Fruit fly (Drosophila melanogaster) whole organism, embryonic: Measurements from ENCODE around the gene BomT3.

Experiments used
- Bdp1 ChIP-seq: fragments of 200-800 bp; sonication (Bioruptor generic); optimal IDR thresholded peaks from 3 replicates; lab custom pipeline; 2016; ENCODE audit warnings: missing biosample characterization, missing genetic modification characterization
- CG10209 ChIP-seq: fragments of 200-800 bp; sonication (Bioruptor generic); optimal IDR thresholded peaks from 3 replicates; lab custom pipeline; 2017; ENCODE audit warnings: missing biosample characterization, mild to moderate bottlenecking, missing genetic modification characterization, missing genetic modification reagents
- CG10274 ChIP-seq: fragments of 200-800 bp; sonication (Bioruptor generic); optimal IDR thresholded peaks from 3 replicates; lab custom pipeline; 2017; ENCODE audit warnings: missing biosample characterization, mild to moderate bottlenecking, missing genetic modification characterization
- CG10565 ChIP-seq: fragments of 200-800 bp; sonication (Bioruptor generic); optimal IDR thresholded peaks from 3 replicates; lab custom pipeline; 2016; ENCODE audit warnings: missing biosample characterization, mild to moderate bottlenecking, missing genetic modification characterization
- CG11085 ChIP-seq: fragments of 200-800 bp; sonication (Bioruptor generic); IDR thresholded peaks from 2 replicates; pipeline ENCODE4 v1.3.6; 2022; ENCODE audit warnings: missing biosample characterization, missing genetic modification characterization
- CG11398 ChIP-seq: fragments of 200-800 bp; sonication (Bioruptor generic); optimal IDR thresholded peaks from 2 replicates; lab custom pipeline; 2016; ENCODE audit warnings: missing biosample characterization, missing genetic modification characterization
- CG14050 ChIP-seq: fragments of 200-800 bp; sonication (Bioruptor generic); IDR thresholded peaks from 3 replicates; pipeline ENCODE4 v1.3.6; 2022; ENCODE audit warnings: missing biosample characterization, missing genetic modification characterization
- CG1602 ChIP-seq: fragments of 200-800 bp; sonication (Bioruptor generic); optimal IDR thresholded peaks from 3 replicates; lab custom pipeline; 2016; ENCODE audit warnings: missing biosample characterization, missing genetic modification characterization
- CG17186 ChIP-seq: fragments of 200-800 bp; sonication (Bioruptor generic); optimal IDR thresholded peaks from 3 replicates; lab custom pipeline; 2017; ENCODE audit warnings: missing biosample characterization, missing genetic modification reagents, missing genetic modification characterization
- CG2875 ChIP-seq: fragments of 200-800 bp; sonication (Bioruptor generic); optimal IDR thresholded peaks from 2 replicates; lab custom pipeline; 2017; ENCODE audit warnings: missing biosample characterization, mild to moderate bottlenecking, missing genetic modification characterization, missing genetic modification reagents
- CG30403 ChIP-seq: fragments of 200-800 bp; sonication (Bioruptor generic); optimal IDR thresholded peaks from 3 replicates; lab custom pipeline; 2016; ENCODE audit warnings: missing biosample characterization, missing genetic modification characterization
- CG33557 ChIP-seq: fragments of 200-800 bp; sonication (Bioruptor generic); optimal IDR thresholded peaks from 2 replicates; lab custom pipeline; 2019; ENCODE audit warnings: missing biosample characterization, mild to moderate bottlenecking, missing genetic modification characterization, moderate library complexity
- CG5180 ChIP-seq: fragments of 200-800 bp; sonication (Bioruptor generic); optimal IDR thresholded peaks from 3 replicates; lab custom pipeline; 2017; ENCODE audit warnings: missing biosample characterization, missing genetic modification characterization, mild to moderate bottlenecking, moderate library complexity, missing genetic modification reagents
- CG7271 ChIP-seq: fragments of 200-800 bp; sonication (Bioruptor generic); optimal IDR thresholded peaks from 2 replicates; lab custom pipeline; 2018; ENCODE audit warnings: missing biosample characterization, mild to moderate bottlenecking, missing genetic modification characterization, moderate library complexity
- CG9817 ChIP-seq: fragments of 200-800 bp; sonication (Bioruptor generic); optimal IDR thresholded peaks from 2 replicates; lab custom pipeline; 2018; ENCODE audit warnings: missing biosample characterization, mild to moderate bottlenecking, missing genetic modification characterization, moderate library complexity
- Drgx ChIP-seq: fragments of 200-800 bp; sonication (Bioruptor generic); IDR thresholded peaks from 2 replicates; pipeline ENCODE4 v1.3.6; 2022; ENCODE audit warnings: missing biosample characterization, missing genetic modification characterization
- Eip74EF ChIP-seq, 2 experiments: fragments of 200-800 bp in 1 of 2; fragments of >200 bp in 1 of 2; sonication (Bioruptor generic) in 1 of 2; optimal IDR thresholded peaks; 2 replicates each; lab custom pipeline; 2017 to 2019; ENCODE audit warnings: missing biosample characterization in 2 of 2, missing genetic modification characterization in 2 of 2, mild to moderate bottlenecking in 1 of 2, moderate library complexity in 1 of 2
- HLH4C ChIP-seq: fragments of 200-800 bp; sonication (Bioruptor generic); IDR thresholded peaks from 3 replicates; pipeline ENCODE4 v1.3.6; 2022; ENCODE audit warnings: missing biosample characterization, missing genetic modification characterization; ENCODE audit not compliant: partially characterized antibody
- Hey ChIP-seq: fragments of 200-800 bp; sonication (Bioruptor generic); optimal IDR thresholded peaks from 3 replicates; lab custom pipeline; 2018; ENCODE audit warnings: missing biosample characterization, mild to moderate bottlenecking, missing genetic modification characterization
- HmgD ChIP-seq: fragments of 200-800 bp; sonication (Bioruptor generic); optimal IDR thresholded peaks from 3 replicates; lab custom pipeline; 2016; ENCODE audit warnings: missing biosample characterization, missing genetic modification characterization
- Hr39 ChIP-seq: fragments of >200 bp; optimal IDR thresholded peaks from 2 replicates; lab custom pipeline; 2017
- Max ChIP-seq: fragments of 200-800 bp; sonication (Bioruptor generic); optimal IDR thresholded peaks from 2 replicates; lab custom pipeline; 2016; ENCODE audit warnings: missing biosample characterization, mild to moderate bottlenecking, missing genetic modification characterization
- Meics ChIP-seq: fragments of 200-800 bp; sonication (Bioruptor generic); optimal IDR thresholded peaks from 2 replicates; lab custom pipeline; 2017; ENCODE audit warnings: missing biosample characterization, mild to moderate bottlenecking, missing genetic modification characterization
- NFAT ChIP-seq: fragments of 200-800 bp; sonication (Bioruptor generic); IDR thresholded peaks from 2 replicates; pipeline ENCODE4 v1.3.6; 2022; ENCODE audit warnings: missing biosample characterization, missing genetic modification characterization
- PHDP ChIP-seq: fragments of 200-800 bp; sonication (Bioruptor generic); optimal IDR thresholded peaks from 3 replicates; lab custom pipeline; 2018; ENCODE audit warnings: missing biosample characterization, mild to moderate bottlenecking, missing genetic modification characterization, moderate library complexity
- Rfx ChIP-seq: fragments of 200-800 bp; sonication (Bioruptor generic); IDR thresholded peaks from 2 replicates; pipeline ENCODE4 v1.3.6; 2022; ENCODE audit warnings: missing biosample characterization, missing genetic modification characterization
- Six4 ChIP-seq: fragments of 200-800 bp; sonication (Bioruptor generic); optimal IDR thresholded peaks from 2 replicates; lab custom pipeline; 2016; ENCODE audit warnings: missing biosample characterization, missing genetic modification characterization
- Trl ChIP-seq, 3 experiments: fragments of >200 bp in 2 of 3; fragments of 200-800 bp in 1 of 3; sonication (Bioruptor generic) in 1 of 3; optimal IDR thresholded peaks; 2 replicates in 1 of 3; 3 replicates in 2 of 3; lab custom pipeline; 2016 to 2017; ENCODE audit warnings: missing biosample characterization in 1 of 3, missing genetic modification characterization in 1 of 3
- abd-A ChIP-seq: fragments of 200-800 bp; sonication (Bioruptor generic); optimal IDR thresholded peaks from 3 replicates; lab custom pipeline; 2019; ENCODE audit warnings: missing biosample characterization, mild to moderate bottlenecking, missing genetic modification characterization, moderate library complexity
- ase ChIP-seq: fragments of 200-800 bp; sonication (Bioruptor generic); IDR thresholded peaks from 3 replicates; pipeline ENCODE4 v1.3.6; 2022; ENCODE audit warnings: missing biosample characterization, missing genetic modification characterization
- cg ChIP-seq: fragments of 200-800 bp; sonication (Bioruptor generic); optimal IDR thresholded peaks from 3 replicates; lab custom pipeline; 2019; ENCODE audit warnings: missing biosample characterization, mild to moderate bottlenecking, missing genetic modification characterization, moderate library complexity
- corto ChIP-seq: fragments of 200-800 bp; sonication (Bioruptor generic); optimal IDR thresholded peaks from 2 replicates; lab custom pipeline; 2016; ENCODE audit warnings: missing biosample characterization, mild to moderate bottlenecking, missing genetic modification characterization, moderate library complexity
- fd102C ChIP-seq: fragments of 200-800 bp; sonication (Bioruptor generic); optimal IDR thresholded peaks from 2 replicates; lab custom pipeline; 2018; ENCODE audit warnings: missing biosample characterization, mild to moderate bottlenecking, missing genetic modification characterization, moderate library complexity
- gce ChIP-seq: fragments of 200-800 bp; sonication (Bioruptor generic); IDR thresholded peaks from 3 replicates; pipeline ENCODE4 v1.3.6; 2022; ENCODE audit warnings: missing biosample characterization, missing genetic modification characterization
- gcm ChIP-seq: fragments of 200-800 bp; sonication (Bioruptor generic); optimal IDR thresholded peaks from 2 replicates; lab custom pipeline; 2019; ENCODE audit warnings: missing biosample characterization, mild to moderate bottlenecking, missing genetic modification characterization, moderate library complexity
- gfzf ChIP-seq: fragments of 200-800 bp; sonication (Bioruptor generic); optimal IDR thresholded peaks from 2 replicates; lab custom pipeline; 2016; ENCODE audit warnings: missing biosample characterization, mild to moderate bottlenecking, missing genetic modification characterization, moderate library complexity
- hbn ChIP-seq: fragments of 200-800 bp; sonication (Bioruptor generic); IDR thresholded peaks from 2 replicates; pipeline ENCODE4 v1.3.6; 2022; ENCODE audit warnings: missing biosample characterization, missing genetic modification characterization; ENCODE audit not compliant: partially characterized antibody
- her ChIP-seq: fragments of 200-800 bp; sonication (Bioruptor generic); optimal IDR thresholded peaks from 2 replicates; lab custom pipeline; 2016; ENCODE audit warnings: missing biosample characterization, missing genetic modification characterization
- jigr1 ChIP-seq: fragments of 200-800 bp; sonication (Bioruptor generic); IDR thresholded peaks from 3 replicates; pipeline ENCODE4 v1.3.6; 2022; ENCODE audit warnings: missing biosample characterization, missing genetic modification characterization
- lbe ChIP-seq: fragments of 200-800 bp; sonication (Bioruptor generic); optimal IDR thresholded peaks from 2 replicates; lab custom pipeline; 2016; ENCODE audit warnings: missing biosample characterization, mild to moderate bottlenecking, missing genetic modification characterization
- lov ChIP-seq, 2 experiments: fragments of 200-800 bp in 1 of 2; fragments of >200 bp in 1 of 2; sonication (Bioruptor generic) in 1 of 2; IDR thresholded peaks in 1 of 2; optimal IDR thresholded peaks in 1 of 2; 2 replicates in 1 of 2; 3 replicates in 1 of 2; pipeline versions ENCODE4 v1.3.6 to Lab custom; 2017 to 2022; ENCODE audit warnings: missing biosample characterization in 1 of 2, missing genetic modification characterization in 1 of 2
- nom ChIP-seq: fragments of 200-800 bp; sonication (Bioruptor generic); optimal IDR thresholded peaks from 2 replicates; lab custom pipeline; 2017; ENCODE audit warnings: missing biosample characterization, missing genetic modification characterization, mild to moderate bottlenecking, moderate library complexity, missing genetic modification reagents
- pan ChIP-seq, 4 experiments: fragments of >200 bp in 3 of 4; fragments of 200-800 bp in 1 of 4; sonication (Bioruptor generic) in 1 of 4; optimal IDR thresholded peaks in 3 of 4; IDR thresholded peaks in 1 of 4; 2 replicates each; pipeline versions ENCODE4 v1.3.6 to Lab custom; 2017 to 2022; ENCODE audit warnings: missing biosample characterization in 2 of 4, missing genetic modification characterization in 2 of 4, mixed read lengths in 1 of 4
- pros ChIP-seq: fragments of 200-800 bp; sonication (Bioruptor generic); optimal IDR thresholded peaks from 3 replicates; lab custom pipeline; 2019; ENCODE audit warnings: missing biosample characterization, mild to moderate bottlenecking, missing genetic modification characterization, moderate library complexity
- slbo ChIP-seq: fragments of 200-800 bp; sonication (Bioruptor generic); IDR thresholded peaks from 2 replicates; pipeline ENCODE4 v1.3.6; 2022; ENCODE audit warnings: missing biosample characterization, missing genetic modification characterization
- sr ChIP-seq: fragments of 200-800 bp; sonication (Bioruptor generic); IDR thresholded peaks from 3 replicates; pipeline ENCODE4 v1.3.6; 2022; ENCODE audit warnings: missing biosample characterization, missing genetic modification characterization
- zfh1 ChIP-seq: fragments of 200-800 bp; sonication (Bioruptor generic); IDR thresholded peaks from 3 replicates; pipeline ENCODE4 v1.3.6; 2022; ENCODE audit warnings: missing biosample characterization, missing genetic modification characterization

The BomT3 gene

DNA sequence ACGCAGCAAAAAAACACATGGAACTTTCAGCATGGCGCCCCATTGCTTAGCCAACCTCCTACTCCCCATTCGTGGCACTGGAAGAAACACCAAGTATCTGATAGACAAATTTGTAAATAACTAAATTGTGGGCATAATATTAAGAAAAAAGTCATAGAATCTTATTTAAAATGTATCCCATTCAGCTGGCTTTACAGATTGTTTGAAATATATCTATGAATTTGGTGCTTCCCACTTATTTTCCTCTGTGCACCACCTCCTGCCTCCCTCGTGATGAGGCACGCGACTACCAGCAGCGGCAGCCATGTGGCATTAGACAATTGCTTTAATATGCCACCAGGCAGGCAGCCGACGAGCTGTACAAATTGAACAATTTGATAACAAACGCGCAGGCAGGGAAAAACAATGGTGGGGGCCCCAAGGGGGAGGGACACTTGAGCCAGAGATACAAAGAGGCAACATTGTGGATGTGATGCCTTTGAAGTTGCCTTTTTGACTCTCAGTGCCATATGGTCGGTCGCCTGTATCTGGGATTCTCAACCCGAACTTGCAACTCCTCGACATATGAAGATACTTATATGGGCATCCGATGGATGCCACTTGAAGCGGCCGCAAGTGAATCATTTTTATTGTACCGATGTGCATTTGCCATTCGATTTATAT lies 36.9 kb downstream of the BomT3 start (continued):
- TF ChIP-seq PHDP (peak; percentile 81), gfzf (GFP tag; lab: Kevin White, UChicago) (no peak), CG10274 (GFP tag; lab: Kevin White, UChicago) (peak; percentile 45), gce (GFP tag; lab: Robert Waterston, UW) (0 out of 3 replicates have a peak, but pooled peaks have one; percentile 38), nom (GFP tag; lab: Kevin White, UChicago) (no peak), lov (optimal IDR thresholded peaks at IDR 0.05; lab: Kevin White, UChicago) (no peak), lov (GFP tag; IDR thresholded peaks at IDR 0.05; lab: Robert Waterston, UW) (peak; percentile 84), CG30403 (GFP tag; lab: Kevin White, UChicago) (peak; percentile 84), CG2875 (peak; percentile 72), cg (GFP tag; lab: Kevin White, UChicago) (no peak), pros (GFP tag; lab: Kevin White, UChicago) (peak; percentile 8), CG11085 (GFP tag; lab: Robert Waterston, UW) (no peak), CG33557 (no peak), slbo (GFP tag; lab: Robert Waterston, UW) (peak; percentile 84), hbn (GFP tag; lab: Robert Waterston, UW) (no peak), Hey (peak; percentile 82), Eip74EF (GFP tag; optimal IDR thresholded peaks at IDR 0.05; lab: Kevin White, UChicago) (peak in 1 of 2 experiments; percentile 64), Rfx (peak; percentile 89), Hr39 (no peak), CG17186 (peak; percentile 1), CG7271 (tag; lab: Kevin White, UChicago) (no peak), ase (GFP tag; lab: Robert Waterston, UW) (peak; percentile 77; the same call in 2 of the 3 replicates), CG5180 (peak; percentile 59), Max (peak; percentile 37), sr (no peak; the same call in 2 of the 3 replicates), Drgx (GFP tag; lab: Robert Waterston, UW) (peak; percentile 85), pan (optimal IDR thresholded peaks at IDR 0.05; lab: Kevin White, UChicago) (no peak), pan (GFP tag; optimal IDR thresholded peaks at IDR 0.05 in 1 of 2, IDR thresholded peaks at IDR 0.05 in 1 of 2) (peak in 1 of 2 experiments; percentile 87), corto (GFP tag; lab: Kevin White, UChicago) (no peak), her (peak; percentile 69), Meics (peak; percentile 80), Six4 (GFP tag; lab: Kevin White, UChicago) (peak; percentile 73), Bdp1 (GFP tag; lab: Kevin White, UChicago) (peak; percentile 52), CG14050 (GFP tag; lab: Robert Waterston, UW) (peak; percentile 77), gcm (GFP tag; lab: Kevin White, UChicago) (peak; percentile 81), fd102C (GFP tag; lab: Kevin White, UChicago) (no peak), CG11398 (peak; percentile 64), lbe (GFP tag; lab: Kevin White, UChicago) (no peak), CG9817 (tag; lab: Kevin White, UChicago) (peak; percentile 77), CG1602 (GFP tag; lab: Kevin White, UChicago) (peak; percentile 67), NFAT (peak; percentile 37; the same call in 1 of the 2 replicates), CG10565 (peak; percentile 2), jigr1 (GFP tag; lab: Robert Waterston, UW) (peak; percentile 44; the same call in 1 of the 3 replicates), abd-A (tag; lab: Kevin White, UChicago) (peak; percentile 75), HmgD (GFP tag; lab: Kevin White, UChicago) (peak; percentile 22), CG10209 (peak; percentile 75), HLH4C (GFP tag; lab: Robert Waterston, UW) (no peak), Trl (optimal IDR thresholded peaks at IDR 0.05; lab: Kevin White, UChicago) (no peak), Trl (GFP tag; optimal IDR thresholded peaks at IDR 0.05; lab: Kevin White, UChicago) (peak; percentile 67), zfh1 (GFP tag; lab: Robert Waterston, UW) (peak; percentile 81)
